Fruit fly (Drosophila melanogaster) S2 (cell line): ENCODE measurements around the gene Peritrophin-15b.

Experiments used
- CG8478 ChIP-seq: fragments of >200 bp; optimal IDR thresholded peaks from 2 replicates; lab custom pipeline; 2018
- CTCF ChIP-seq, 2 experiments: fragments of >200 bp; optimal IDR thresholded peaks; 2 replicates each; lab custom pipeline; 2018

Peritrophin-15b gene

DNA sequence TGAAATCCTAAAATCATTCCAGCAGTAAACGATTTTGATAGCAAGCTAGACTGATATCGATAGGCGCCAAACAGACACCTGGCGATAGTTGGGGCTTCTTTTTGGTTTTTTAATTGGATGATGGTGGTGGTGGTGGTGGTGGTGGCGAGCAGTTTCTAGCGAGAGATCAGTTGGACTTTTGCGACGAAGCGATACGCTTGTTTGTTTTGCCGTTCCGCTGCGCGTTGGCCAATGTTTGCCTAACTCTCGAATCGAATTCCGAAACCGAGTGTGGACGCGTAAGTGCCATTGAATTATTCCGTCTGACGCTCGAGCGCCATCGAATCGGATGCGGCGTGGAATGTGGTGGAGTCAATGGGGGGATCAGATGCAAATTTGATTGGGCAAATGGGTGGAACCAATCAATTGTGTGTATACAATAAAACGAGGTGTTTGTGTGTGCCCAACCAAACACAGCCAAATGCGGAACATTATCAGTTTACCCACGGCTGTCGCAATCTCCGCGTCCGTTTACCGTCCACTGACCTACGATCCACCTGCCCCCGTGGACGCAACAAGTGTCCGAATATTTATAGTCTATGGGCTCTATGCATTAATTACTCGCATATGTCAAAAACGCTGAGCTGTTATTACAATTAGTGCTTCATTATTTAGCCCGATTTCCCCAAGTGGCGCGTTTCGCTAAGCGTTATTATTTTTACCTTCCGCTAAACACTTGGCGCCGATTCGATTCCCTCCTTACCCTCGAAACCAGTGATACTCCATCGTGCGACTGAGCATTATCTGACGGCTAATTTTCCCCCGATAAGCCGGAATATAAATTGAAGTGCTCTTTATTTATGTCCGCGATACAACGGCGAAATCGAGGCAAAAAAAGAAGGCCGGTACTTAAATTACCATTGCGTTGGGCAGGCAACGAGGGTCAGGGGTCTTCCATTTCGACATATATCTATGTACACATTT is 24.1 kb downstream of the Peritrophin-15b start, which contains the start of gene CG17292:
Gene CG17292 (plus strand): TSS at position 91 of the 963 bp plus-strand sequence.
- no peak for TF ChIP-seq CG8478 (lab: Kevin White, UChicago)
- TF ChIP-seq CTCF (optimal IDR thresholded peaks at IDR 0.05; lab: Kevin White, UChicago) = no peak

DNA sequence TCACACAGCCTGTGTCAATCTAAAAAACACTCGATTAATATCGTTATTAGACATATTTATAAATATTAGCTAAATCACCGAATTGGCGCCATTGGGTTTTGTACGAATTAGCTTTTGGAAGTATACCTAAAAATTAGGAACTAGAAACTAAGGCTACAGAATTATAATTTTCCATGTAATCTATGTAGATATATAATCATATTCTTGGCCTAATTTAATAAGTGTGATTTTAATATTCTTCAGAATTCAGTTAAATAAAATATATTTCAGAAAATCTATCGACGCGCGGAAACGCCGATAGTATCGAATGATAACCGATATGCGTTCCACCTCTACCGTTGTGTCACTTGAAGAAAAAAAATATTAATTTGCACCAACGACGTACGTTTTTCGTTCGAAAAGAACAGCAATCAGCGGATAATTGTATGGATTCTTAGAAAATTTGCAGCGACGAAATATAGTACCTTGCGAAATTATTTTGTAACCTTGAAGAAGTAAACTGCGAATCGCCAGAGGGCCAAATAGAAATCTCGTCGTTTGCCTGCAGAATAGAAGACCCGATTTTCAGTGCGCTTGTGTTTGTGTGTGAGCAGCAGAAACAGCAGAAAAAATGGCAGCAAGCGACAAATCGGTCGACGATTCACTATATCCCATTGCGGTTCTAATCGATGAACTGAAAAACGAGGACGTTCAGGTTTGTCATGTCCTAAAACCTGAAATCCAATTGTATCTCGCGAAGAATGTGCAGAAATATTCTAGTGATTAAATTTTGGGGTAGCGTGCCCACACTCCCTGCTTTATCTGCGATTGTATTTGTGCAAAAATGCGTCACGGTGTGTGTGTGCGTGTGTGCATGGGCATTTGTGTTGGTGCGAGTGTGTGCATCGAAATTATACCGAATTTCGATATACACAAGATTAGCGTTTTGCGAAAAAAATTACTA is 28.8 kb downstream of the Peritrophin-15b start, which contains the start of gene Pp2A-29B:
Gene Pp2A-29B (plus strand): TSS at position 338 of the 943 bp plus-strand sequence.
- TF ChIP-seq CTCF (optimal IDR thresholded peaks at IDR 0.05; lab: Kevin White, UChicago) = no peak
- TF ChIP-seq CG8478 (lab: Kevin White, UChicago) = no peak

DNA sequence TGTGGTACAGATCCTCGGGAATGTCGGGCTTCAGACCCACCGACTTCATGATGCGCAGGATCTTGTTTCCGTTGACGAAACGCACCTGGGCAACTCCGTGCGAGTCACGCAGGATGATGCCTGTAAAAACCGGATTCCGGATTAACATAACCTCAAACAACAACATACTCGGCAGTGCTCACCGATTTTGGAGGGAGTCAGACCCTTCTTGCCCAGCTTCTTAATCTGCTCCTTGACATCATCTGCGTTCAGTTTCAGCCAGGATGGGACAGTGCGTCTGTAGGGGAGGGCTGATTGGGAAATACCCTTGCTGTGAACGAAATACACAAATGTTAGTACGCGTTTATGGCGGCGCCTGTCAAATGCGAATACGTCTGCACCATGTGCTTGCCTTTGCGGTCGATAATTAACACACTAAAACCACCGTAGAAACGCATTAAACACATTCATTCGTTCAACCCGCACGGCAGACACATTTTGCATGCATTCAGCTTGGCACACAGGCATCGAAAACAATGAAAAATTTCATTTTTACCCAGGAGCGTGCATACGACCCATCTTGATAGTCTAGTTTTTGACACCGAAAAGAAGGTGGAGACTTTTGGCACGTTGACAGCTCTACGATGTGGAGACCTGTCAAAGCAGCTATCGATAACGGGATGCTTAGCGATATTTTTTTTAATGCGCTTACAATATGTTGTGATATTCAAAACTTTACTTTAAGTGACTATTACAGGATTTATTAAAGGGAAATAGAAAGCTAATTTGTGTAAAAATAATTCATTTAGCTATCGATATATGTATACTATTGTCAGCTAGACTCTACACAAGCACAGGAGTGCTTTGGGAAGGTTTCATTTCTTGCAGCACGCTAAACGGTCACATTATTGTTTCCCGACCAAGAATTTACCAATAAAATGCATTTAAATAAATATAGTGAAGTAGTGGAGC is 30.5 kb downstream of the Peritrophin-15b start, which contains the start of the genes RpS13 and CSN8:
Gene RpS13 (minus strand): TSS at position 657 of the 951 bp plus-strand sequence.
Gene CSN8 (plus strand): TSS at position 850 of the 951 bp plus-strand sequence.
- TF ChIP-seq CG8478 (lab: Kevin White, UChicago) = no peak
- no peak for TF ChIP-seq CTCF (optimal IDR thresholded peaks at IDR 0.05; lab: Kevin White, UChicago)

DNA sequence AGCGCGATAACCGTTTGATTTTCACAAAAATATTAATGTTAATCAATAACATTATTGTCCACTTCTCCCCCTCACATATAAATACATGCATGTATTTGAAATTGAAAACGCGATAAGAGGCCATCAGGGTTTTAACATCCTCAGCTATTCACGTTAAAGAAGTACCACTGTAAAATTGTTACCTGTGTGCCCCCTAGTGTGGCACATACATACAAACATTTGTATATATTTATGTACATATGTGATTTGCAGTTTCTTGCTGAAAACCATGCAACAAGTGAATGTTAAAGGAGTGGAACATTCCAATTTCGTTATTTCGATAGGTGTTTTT is 31.8 kb downstream of the Peritrophin-15b start:
- TF ChIP-seq CG8478 (lab: Kevin White, UChicago) (no peak), CTCF (optimal IDR thresholded peaks at IDR 0.05; lab: Kevin White, UChicago) (no peak)

DNA sequence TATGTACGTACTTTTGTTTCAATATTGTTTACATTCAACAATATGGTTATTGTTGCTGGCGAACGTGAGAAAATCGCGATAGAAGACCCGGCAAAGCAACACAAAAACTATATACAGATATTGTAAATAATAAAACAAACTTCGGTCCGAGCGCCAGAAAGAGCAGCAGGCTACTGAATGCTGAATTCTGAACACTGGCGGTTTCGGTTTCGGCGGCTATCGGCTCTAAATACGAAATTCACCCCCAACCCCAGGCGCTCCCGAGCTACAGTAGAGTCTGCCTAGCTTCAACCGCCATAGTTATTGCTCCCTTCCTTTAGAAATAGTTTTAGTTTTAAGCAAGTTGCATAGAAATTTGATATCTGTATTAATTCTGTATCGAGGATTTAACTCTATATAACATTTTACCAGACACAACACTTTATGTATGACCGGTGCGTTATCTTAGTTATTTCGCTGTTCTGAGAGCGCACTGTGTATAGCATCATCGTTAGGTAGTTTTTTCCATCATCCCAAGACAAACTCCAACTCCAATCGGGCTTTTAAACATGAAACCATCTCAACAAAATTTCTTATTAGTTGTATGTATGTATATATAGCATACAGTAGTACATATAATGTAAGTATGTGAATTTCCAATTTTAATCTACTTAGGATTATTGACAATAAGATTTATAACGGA is 32.3 kb downstream of the Peritrophin-15b start, which contains the start of gene CG7627:
Gene CG7627 (minus strand): TSS at position 197 of the 682 bp plus-strand sequence.
- TF ChIP-seq CTCF (optimal IDR thresholded peaks at IDR 0.05; lab: Kevin White, UChicago) (no peak), CG8478 (lab: Kevin White, UChicago) (no peak)

DNA sequence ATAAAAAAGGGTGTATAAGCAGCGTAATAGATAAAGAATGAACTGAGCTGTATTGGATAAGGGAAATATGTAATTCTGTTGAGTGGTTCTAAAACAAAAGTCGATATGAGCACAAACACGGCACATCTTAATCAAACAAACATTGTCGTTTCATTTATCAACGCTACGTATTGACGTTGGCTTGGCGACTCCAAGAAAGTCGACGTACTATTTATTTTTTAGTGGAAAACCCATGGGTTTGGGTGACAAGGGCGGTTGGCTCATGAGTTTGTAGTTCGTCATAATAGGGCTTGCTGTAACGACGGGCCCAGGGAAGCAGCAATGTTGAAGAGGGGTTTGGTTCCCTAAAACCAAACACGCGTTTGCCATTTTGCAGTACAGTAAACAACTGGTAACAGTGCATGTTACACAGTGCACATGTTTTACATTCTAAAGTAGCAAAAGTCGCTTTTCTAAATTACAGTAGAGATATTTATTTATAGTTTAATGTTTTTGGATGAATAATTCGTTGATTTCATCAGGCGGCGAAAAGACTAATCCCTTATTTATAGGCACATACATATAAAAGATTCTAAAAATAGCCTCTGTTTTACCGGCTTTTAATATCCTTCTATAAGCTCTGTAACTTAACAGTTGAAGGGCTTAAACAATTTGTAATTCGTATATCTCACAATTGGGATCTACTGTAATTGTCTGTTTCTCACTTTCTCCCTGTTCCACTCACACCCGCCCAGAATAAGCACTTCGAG is 33.4 kb downstream of the Peritrophin-15b start:
- TF ChIP-seq CG8478 (lab: Kevin White, UChicago) = no peak
- TF ChIP-seq CTCF (optimal IDR thresholded peaks at IDR 0.05; lab: Kevin White, UChicago) = no peak

DNA sequence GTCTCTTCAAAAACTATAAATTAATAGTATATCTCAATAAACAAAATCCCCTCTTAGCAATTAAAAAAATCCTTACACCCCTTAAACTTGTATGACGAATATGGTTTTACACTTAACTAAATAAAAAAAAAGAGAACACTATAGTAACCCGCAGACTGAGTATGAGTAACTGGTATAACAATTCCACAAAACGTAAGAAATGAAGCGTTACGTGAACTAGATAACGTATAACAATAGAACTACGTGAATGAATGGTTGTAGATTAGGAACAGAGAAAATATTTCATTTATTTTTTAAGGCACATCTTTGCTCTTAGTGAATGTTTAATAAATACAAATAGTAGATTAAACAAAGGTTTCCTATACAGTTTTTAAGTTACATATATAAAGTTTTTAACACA is 39.3 kb downstream of the Peritrophin-15b start:
- TF ChIP-seq CG8478 (lab: Kevin White, UChicago) (no peak), CTCF (optimal IDR thresholded peaks at IDR 0.05; lab: Kevin White, UChicago) (no peak)

DNA sequence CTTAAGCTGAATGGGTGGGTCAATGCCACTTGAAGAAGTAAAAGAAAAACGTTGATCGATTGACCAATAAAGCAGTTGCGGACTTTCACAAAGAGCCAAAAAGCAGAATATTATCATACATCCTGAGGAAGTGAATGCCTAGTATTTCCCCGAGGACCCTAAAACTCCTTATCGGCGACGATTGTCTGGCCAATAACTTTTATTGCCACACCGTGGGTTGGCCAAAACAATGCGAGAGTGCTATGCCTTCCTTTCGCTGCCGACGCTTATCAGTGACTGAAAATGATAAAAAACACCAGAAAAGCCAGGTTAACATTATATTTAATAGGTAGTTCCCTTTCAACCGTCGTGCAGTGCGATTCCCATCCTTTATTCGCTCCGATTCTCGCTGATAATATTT is 42.9 kb downstream of the Peritrophin-15b start, which contains the start of gene Mur29B:
Gene Mur29B (plus strand): TSS at position 324 of the 400 bp plus-strand sequence.
- TF ChIP-seq CG8478 (lab: Kevin White, UChicago) (no peak), CTCF (optimal IDR thresholded peaks at IDR 0.05; lab: Kevin White, UChicago) (no peak)

DNA sequence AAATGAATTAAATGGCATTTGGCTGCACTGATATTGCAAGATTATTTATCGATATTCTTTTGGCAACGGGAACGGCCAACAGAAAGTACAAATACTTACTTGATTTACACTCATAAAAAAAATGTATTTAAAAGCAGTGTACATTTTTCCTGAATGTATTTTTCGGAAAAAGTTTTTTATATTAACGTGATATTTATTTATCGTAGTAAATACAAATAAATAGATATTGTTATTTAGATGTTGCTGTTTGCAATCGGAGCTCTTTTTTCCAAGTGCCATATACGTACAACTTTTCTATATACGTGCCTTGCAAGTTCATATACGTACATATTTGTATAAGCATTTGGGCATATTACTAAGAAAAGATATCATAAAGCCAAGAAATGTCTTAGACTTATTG is 43.4 kb downstream of the Peritrophin-15b start:
- TF ChIP-seq CG8478 (lab: Kevin White, UChicago) = no peak
- no peak for TF ChIP-seq CTCF (optimal IDR thresholded peaks at IDR 0.05; lab: Kevin White, UChicago)

DNA sequence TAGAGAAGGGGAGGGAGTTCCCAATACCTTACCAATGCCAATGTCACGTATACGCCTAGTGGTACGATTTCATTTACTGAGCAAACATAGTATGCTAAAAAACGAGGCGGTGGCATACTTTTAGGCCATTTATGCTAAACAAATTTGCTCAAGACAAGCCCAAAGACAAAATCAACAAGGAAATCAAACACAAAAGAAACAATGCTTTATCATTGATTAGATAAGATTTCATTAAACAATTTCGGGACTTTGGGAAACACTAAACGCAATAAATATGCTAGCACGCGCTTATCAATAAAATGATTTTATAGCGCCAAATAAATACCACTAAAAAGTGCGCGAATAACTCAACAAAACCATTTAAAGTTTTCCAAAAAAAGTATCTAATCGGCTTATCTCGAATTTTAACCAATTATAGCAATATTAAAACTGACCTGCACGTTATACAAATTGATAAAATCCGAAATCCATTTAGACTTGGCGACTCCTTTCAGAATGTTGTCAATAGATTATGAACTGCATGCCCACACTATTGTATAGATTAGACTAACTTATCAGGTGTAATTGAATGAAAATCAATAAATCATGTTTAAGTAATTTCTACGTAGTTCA is 44.1 kb downstream of the Peritrophin-15b start:
- TF ChIP-seq CG8478 (lab: Kevin White, UChicago) (no peak), CTCF (optimal IDR thresholded peaks at IDR 0.05; lab: Kevin White, UChicago) (no peak)

DNA sequence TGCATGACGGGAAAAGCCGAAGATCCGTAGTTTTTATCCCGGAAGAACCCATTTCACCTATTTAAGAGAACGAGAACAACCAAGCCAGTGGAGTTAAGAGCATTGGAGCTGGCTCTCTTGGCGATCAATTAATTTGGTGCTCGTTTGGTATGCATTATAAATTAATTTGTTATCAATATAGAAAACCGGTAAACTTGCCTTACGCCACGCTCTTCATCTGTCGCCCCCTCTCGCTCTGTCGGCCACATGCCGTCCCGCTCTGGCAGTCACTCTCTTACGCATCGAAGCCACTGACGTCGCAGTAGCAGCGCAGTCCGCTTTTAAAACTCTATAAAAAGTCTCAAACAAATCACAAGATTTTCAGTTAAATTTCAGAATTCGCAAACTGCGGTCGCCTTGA is 48.5 kb downstream of the Peritrophin-15b start, which contains the start of gene CG7778:
Gene CG7778 (plus strand): TSS at position 361 of the 400 bp plus-strand sequence.
- no peak for TF ChIP-seq CG8478 (lab: Kevin White, UChicago)
- no peak for TF ChIP-seq CTCF (optimal IDR thresholded peaks at IDR 0.05; lab: Kevin White, UChicago)
